Worm (Caenorhabditis elegans) whole organism, L4/young adult: ENCODE data around the gene srh-142.

ENCODE experiments used
- W03F9.2 ChIP-seq: fragments of 150-350 bp; optimal IDR thresholded peaks from 2 replicates; lab custom pipeline; 2014; ENCODE audit warnings: missing biosample characterization, missing genetic modification characterization
- dao-5 ChIP-seq: sonication (generic microtip); optimal IDR thresholded peaks from 2 replicates; lab custom pipeline; 2016; ENCODE audit warnings: missing genotype, missing genetic modification characterization, moderate library complexity, missing compliant biosample characterization
- him-1 ChIP-seq: sonication (generic microtip); optimal IDR thresholded peaks from 2 replicates; lab custom pipeline; 2016; ENCODE audit warnings: missing genotype, missing genetic modification reagents, missing genetic modification characterization, missing compliant biosample characterization

ce11 chrV:16419769-16420168 is 41.0 kb downstream of the srh-142 start, which contains the start of gene F26D2.16:
- no peak for TF ChIP-seq W03F9.2 (tag; lab: Kevin White, UChicago)
- TF ChIP-seq him-1 (tag; lab: Kevin White, UChicago), result no peak
- TF ChIP-seq dao-5, result no peak
